Worm (Caenorhabditis elegans): ENCODE measurements around the gene clec-79.

Gene clec-79

DNA sequence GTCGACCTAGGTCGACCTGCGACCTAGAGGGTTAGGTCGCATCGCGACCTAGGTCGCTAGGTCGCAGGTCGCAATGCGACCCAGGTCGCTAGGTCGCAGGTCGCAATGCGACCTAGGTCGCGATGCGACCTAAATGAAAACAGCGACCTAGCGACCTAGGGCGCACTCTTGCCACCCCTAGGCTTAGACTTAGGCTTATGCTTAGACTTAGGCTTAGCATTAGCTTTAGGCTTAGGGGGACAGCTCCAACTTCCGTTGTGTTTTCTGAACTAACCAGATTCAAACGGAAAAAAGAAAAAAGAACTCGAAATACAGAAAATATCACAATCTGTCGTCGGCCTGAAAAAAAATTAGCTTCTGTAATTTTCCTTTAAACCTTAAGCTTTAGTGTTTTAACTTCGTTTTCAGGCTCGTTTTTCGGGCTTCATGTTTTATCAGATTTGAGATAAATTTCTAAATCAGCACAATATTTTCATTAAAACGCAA lies 41.2 kb downstream of the clec-79 start (continued):
- TF ChIP-seq nhr-179 (tag; optimal IDR thresholded peaks at IDR 0.05): no peak
- TF ChIP-seq ztf-18 (tag; optimal IDR thresholded peaks at IDR 0.05): no peak
- TF ChIP-seq egrh-3 (GFP tag; IDR thresholded peaks at IDR 0.05): peak; percentile 32; the same call in 1 of the 2 replicates
- 0 out of 2 replicates have a peak, but pooled peaks have one; percentile 33 for TF ChIP-seq nhr-120 (GFP tag; IDR thresholded peaks at IDR 0.05)
- no peak for TF ChIP-seq lsy-27 (tag; optimal IDR thresholded peaks at IDR 0.05; ENCODE audit: borderline replicate concordance, insufficient read depth)
- TF ChIP-seq ztf-6 (GFP tag; IDR thresholded peaks at IDR 0.05): no peak
- peak; percentile 73 for TF ChIP-seq Y53G8AR.9 (GFP tag; conservative IDR thresholded peaks at IDR 0.05)
- 0 out of 2 replicates have a peak, but pooled peaks have one; percentile 46 for TF ChIP-seq nfyb-1 (GFP tag; IDR thresholded peaks at IDR 0.05)
- 0 out of 2 replicates have a peak, but pooled peaks have one; percentile 45 for TF ChIP-seq ceh-40 (GFP tag; IDR thresholded peaks at IDR 0.05)

DNA sequence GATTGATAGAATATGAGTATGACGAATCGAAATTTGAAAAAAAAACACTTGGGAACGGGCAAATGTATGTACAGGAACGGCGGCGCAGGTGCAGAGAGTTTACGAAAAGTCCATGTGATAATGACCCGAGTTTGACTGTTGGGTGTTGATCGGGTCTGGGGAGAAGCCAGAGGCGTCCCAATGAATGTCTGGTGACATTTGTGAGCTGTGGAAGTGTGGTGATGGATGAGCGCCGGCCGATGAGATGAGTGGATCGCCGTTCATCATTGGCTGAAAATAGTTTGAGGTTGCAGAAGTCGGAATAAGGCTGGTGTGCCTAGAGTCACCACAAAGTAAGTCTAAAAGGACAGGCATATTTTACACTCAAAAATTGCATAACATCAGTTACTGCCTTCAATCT lies 42.5 kb downstream of the clec-79 start:
- TF ChIP-seq ZK185.1 (tag; optimal IDR thresholded peaks at IDR 0.05; ENCODE audit: poor library complexity, severe bottlenecking) (no peak), hmg-20 (GFP tag; IDR thresholded peaks at IDR 0.05) (no peak)

DNA sequence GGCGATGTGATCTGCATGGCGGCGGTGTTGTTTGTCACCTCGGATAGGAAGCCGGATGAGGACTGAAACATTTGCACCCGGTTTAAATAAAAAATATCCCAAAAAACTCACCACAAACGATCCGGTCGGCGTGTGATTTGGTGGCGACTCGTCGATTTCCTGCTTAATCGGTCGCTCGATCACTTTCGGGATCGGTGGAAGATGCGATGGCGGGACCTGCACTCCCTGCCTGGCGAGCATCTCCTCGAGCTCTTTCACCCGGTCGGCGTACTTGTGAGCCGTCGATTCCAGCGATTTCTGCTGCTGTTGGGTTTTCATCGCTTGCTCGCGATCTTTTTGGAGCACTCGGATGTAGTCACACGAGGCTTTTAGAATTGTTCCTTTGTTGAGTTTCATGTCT lies 43.6 kb downstream of the clec-79 start:
- no peak for TF ChIP-seq ceh-100 (GFP tag; IDR thresholded peaks at IDR 0.05)
- TF ChIP-seq mcd-1 (GFP tag; IDR thresholded peaks at IDR 0.05): no peak
- TF ChIP-seq zfh-2 (GFP tag; conservative IDR thresholded peaks at IDR 0.05): peak; percentile 73
- TF ChIP-seq snpc-3.4 (tag; optimal IDR thresholded peaks at IDR 0.05): no peak
- TF ChIP-seq egrh-3 (GFP tag; IDR thresholded peaks at IDR 0.05): peak; percentile 43; the same call in 1 of the 2 replicates
- no peak for TF ChIP-seq lin-35 (GFP tag; optimal IDR thresholded peaks at IDR 0.05)
- TF ChIP-seq lin-54 (GFP tag; optimal IDR thresholded peaks at IDR 0.05): no peak
- no peak for TF ChIP-seq ceh-40 (GFP tag; IDR thresholded peaks at IDR 0.05)
- TF ChIP-seq akir-1 (GFP tag; optimal IDR thresholded peaks at IDR 0.05): no peak
- no peak for TF ChIP-seq F52B5.7 (tag; optimal IDR thresholded peaks at IDR 0.05)
- no peak for TF ChIP-seq F23B12.7 (tag; optimal IDR thresholded peaks at IDR 0.05; ENCODE audit: insufficient read depth)
- no peak for TF ChIP-seq B0336.3 (GFP tag; IDR thresholded peaks at IDR 0.05)
- 0 out of 2 replicates have a peak, but pooled peaks have one; percentile 38 for TF ChIP-seq nfyb-1 (GFP tag; IDR thresholded peaks at IDR 0.05)
- no peak for TF ChIP-seq lin-26 (GFP tag; IDR thresholded peaks at IDR 0.05)
- TF ChIP-seq lin-40 (tag; optimal IDR thresholded peaks at IDR 0.05): no peak
- no peak for TF ChIP-seq rec-8 (tag; optimal IDR thresholded peaks at IDR 0.05)
- TF ChIP-seq F57C9.4 (tag; optimal IDR thresholded peaks at IDR 0.05): no peak
- TF ChIP-seq cebp-1 (GFP tag; IDR thresholded peaks at IDR 0.05): no peak
- TF ChIP-seq cebp-1 (tag; optimal IDR thresholded peaks at IDR 0.05): no peak
- TF ChIP-seq C17E4.6 (GFP tag; IDR thresholded peaks at IDR 0.05): no peak
- TF ChIP-seq ekl-4 (GFP tag; IDR thresholded peaks at IDR 0.05): no peak
- TF ChIP-seq lsy-27 (tag; optimal IDR thresholded peaks at IDR 0.05; ENCODE audit: borderline replicate concordance, insufficient read depth): no peak
- TF ChIP-seq D2030.7 (GFP tag; IDR thresholded peaks at IDR 0.05): no peak

- TF ChIP-seq nfya-1 (tag; optimal IDR thresholded peaks at IDR 0.05; ENCODE audit: borderline replicate concordance, insufficient read depth) (no peak), cebp-1 (GFP tag; IDR thresholded peaks at IDR 0.05) (no peak), cebp-1 (tag; optimal IDR thresholded peaks at IDR 0.05) (peak; percentile 1), ceh-40 (GFP tag; IDR thresholded peaks at IDR 0.05) (no peak), B0019.2 (GFP tag; conservative IDR thresholded peaks at IDR 0.05) (no peak), B0035.1 (tag; optimal IDR thresholded peaks at IDR 0.05) (no peak), chd-7 (tag; optimal IDR thresholded peaks at IDR 0.05) (peak; percentile 22), dpl-1 (GFP tag; optimal IDR thresholded peaks at IDR 0.05) (no peak), ceh-58 (GFP tag; IDR thresholded peaks at IDR 0.05) (no peak), egrh-3 (GFP tag; IDR thresholded peaks at IDR 0.05) (peak; percentile 32; the same call in 1 of the 2 replicates), rpc-1 (optimal IDR thresholded peaks at IDR 0.05) (no peak), rpc-1 (tag; optimal IDR thresholded peaks at IDR 0.05) (no peak), him-1 (tag; optimal IDR thresholded peaks at IDR 0.05) (no peak), ceh-79 (tag; optimal IDR thresholded peaks at IDR 0.05) (no peak), nhr-90 (tag; optimal IDR thresholded peaks at IDR 0.05) (no peak), aptf-3 (GFP tag; IDR thresholded peaks at IDR 0.05) (no peak), F39B2.1 (GFP tag; IDR thresholded peaks at IDR 0.05) (no peak)
Observed at ce11 chrIV:4018692-4019387, 45.7 kb downstream of the clec-79 start.

All from whole organism, young adult.